Worm (Caenorhabditis elegans) whole organism, L3 larva: ENCODE measurements around the gene kvs-3.

Experiments
- ZK546.5 ChIP-seq: sonication (generic microtip); optimal IDR thresholded peaks from 2 replicates; lab custom pipeline; 2017; ENCODE audit warnings: missing biosample characterization, missing genetic modification characterization
- fkh-10 ChIP-seq: sonication (generic microtip); optimal IDR thresholded peaks from 2 replicates; lab custom pipeline; 2017; ENCODE audit warnings: missing biosample characterization, missing genetic modification reagents, missing genetic modification characterization
- mdl-1 ChIP-seq: fragments of 150-350 bp; optimal IDR thresholded peaks from 2 replicates; lab custom pipeline; 2014; ENCODE audit warnings: missing biosample characterization, missing genetic modification characterization
- nhr-23 ChIP-seq: fragments of 150-350 bp; optimal IDR thresholded peaks from 2 replicates; lab custom pipeline; 2014; ENCODE audit warnings: missing biosample characterization, missing genetic modification reagents, missing genetic modification characterization
- nhr-237 ChIP-seq: fragments of 150-350 bp; optimal IDR thresholded peaks from 2 replicates; lab custom pipeline; 2014; ENCODE audit warnings: missing biosample characterization, missing genetic modification characterization
- nhr-77 ChIP-seq: fragments of 150-350 bp; optimal IDR thresholded peaks from 2 replicates; lab custom pipeline; 2014; ENCODE audit warnings: missing biosample characterization, missing genetic modification characterization
- pha-4 ChIP-seq: fragments of 150-350 bp; optimal IDR thresholded peaks from 2 replicates; lab custom pipeline; 2014; ENCODE audit warnings: missing biosample characterization, missing genetic modification reagents, missing genetic modification characterization
- pqm-1 ChIP-seq: fragments of 150-350 bp; optimal IDR thresholded peaks from 2 replicates; lab custom pipeline; 2017; ENCODE audit warnings: missing biosample characterization, missing genetic modification characterization, inconsistent platforms
- snpc-4 ChIP-seq: fragments of 150-350 bp; optimal IDR thresholded peaks from 2 replicates; lab custom pipeline; 2014; ENCODE audit warnings: missing biosample characterization, missing genetic modification characterization
- tbx-2 ChIP-seq: sonication (generic microtip); optimal IDR thresholded peaks from 2 replicates; lab custom pipeline; 2016; ENCODE audit warnings: mild to moderate bottlenecking, missing genetic modification characterization, missing compliant biosample characterization
- unc-39 ChIP-seq: sonication (generic microtip); optimal IDR thresholded peaks from 4 replicates; lab custom pipeline; 2017; ENCODE audit warnings: missing biosample characterization, missing genetic modification characterization
- unc-62 ChIP-seq: fragments of 150-350 bp; sonication (generic microtip); optimal IDR thresholded peaks from 4 replicates; lab custom pipeline; 2014; ENCODE audit warnings: missing biosample characterization, missing genetic modification reagents, missing genetic modification characterization
- ztf-11 ChIP-seq: fragments of 150-350 bp; optimal IDR thresholded peaks from 2 replicates; lab custom pipeline; 2014; ENCODE audit warnings: missing biosample characterization, missing genetic modification characterization
- ztf-4 ChIP-seq: fragments of 150-350 bp; optimal IDR thresholded peaks from 2 replicates; lab custom pipeline; 2014; ENCODE audit warnings: missing biosample characterization, missing genetic modification characterization

DNA sequence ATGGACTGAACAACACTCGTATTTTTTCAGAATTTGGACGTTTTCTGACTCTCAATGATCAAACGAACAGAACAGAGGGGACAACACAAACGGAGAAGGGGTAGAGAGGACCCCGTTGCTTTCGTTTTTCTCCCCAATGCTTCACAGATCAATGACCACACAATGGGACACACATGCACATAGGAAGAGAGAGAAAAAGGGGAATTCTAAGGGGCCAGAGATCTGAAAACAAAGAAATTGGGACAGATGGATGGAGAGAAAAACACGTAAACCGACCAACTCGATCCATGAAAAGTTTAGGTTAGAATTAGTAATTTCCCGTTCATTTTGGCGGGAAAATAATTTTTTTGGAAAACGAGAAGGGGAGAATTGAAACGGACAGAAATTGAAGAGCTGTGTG, 47.7 kb upstream of the kvs-3 start:
- TF ChIP-seq unc-62 (GFP tag; lab: Kevin White, UChicago) (no peak), nhr-237 (tag; lab: Kevin White, UChicago) (no peak), ztf-11 (tag; lab: Kevin White, UChicago) (no peak), tbx-2 (no peak), ZK546.5 (no peak), unc-39 (no peak), fkh-10 (GFP tag; lab: Kevin White, UChicago) (no peak), pha-4 (tag; lab: Kevin White, UChicago) (no peak), nhr-23 (tag; lab: Kevin White, UChicago) (no peak), nhr-77 (tag; lab: Kevin White, UChicago) (no peak), snpc-4 (no peak), pqm-1 (tag; lab: Kevin White, UChicago) (no peak), ztf-4 (no peak), mdl-1 (tag; lab: Kevin White, UChicago) (no peak)
